Fruit fly (Drosophila melanogaster) whole organism, embryonic: ENCODE results near the gene CG43273.
A peak's percentile ranks its signal among the peaks of the same experiment; 100 is the strongest.

Experiments used
- CG11398 ChIP-seq: fragments of 200-800 bp; sonication (Bioruptor generic); optimal IDR thresholded peaks from 2 replicates; lab custom pipeline; 2016; ENCODE audit warnings: missing biosample characterization, missing genetic modification characterization
- CG14710 ChIP-seq: fragments of 200-800 bp; sonication (Bioruptor generic); optimal IDR thresholded peaks from 3 replicates; lab custom pipeline; 2019; ENCODE audit warnings: missing biosample characterization, mild to moderate bottlenecking, missing genetic modification characterization, moderate library complexity
- CG15269 ChIP-seq: fragments of 200-800 bp; sonication (Bioruptor generic); optimal IDR thresholded peaks from 2 replicates; lab custom pipeline; 2018; ENCODE audit warnings: missing biosample characterization, mild to moderate bottlenecking, missing genetic modification characterization, moderate library complexity
- CG33557 ChIP-seq: fragments of 200-800 bp; sonication (Bioruptor generic); optimal IDR thresholded peaks from 2 replicates; lab custom pipeline; 2019; ENCODE audit warnings: missing biosample characterization, mild to moderate bottlenecking, missing genetic modification characterization, moderate library complexity
- Gsc ChIP-seq: fragments of 200-800 bp; sonication (Bioruptor generic); IDR thresholded peaks from 2 replicates; pipeline ENCODE4 v1.3.6; 2022; ENCODE audit warnings: missing biosample characterization, missing genetic modification characterization
- HLH3B ChIP-seq: fragments of 200-800 bp; sonication (Bioruptor generic); IDR thresholded peaks from 2 replicates; pipeline ENCODE4 v1.3.6; 2022; ENCODE audit warnings: missing biosample characterization, missing genetic modification characterization
- Optix ChIP-seq: fragments of 200-800 bp; sonication (Bioruptor generic); IDR thresholded peaks from 3 replicates; pipeline ENCODE4 v1.3.6; 2022; ENCODE audit warnings: missing biosample characterization, missing genetic modification characterization
- Sin3A ChIP-seq: fragments of >200 bp; optimal IDR thresholded peaks from 2 replicates; lab custom pipeline; 2018
- klu ChIP-seq: fragments of 200-800 bp; sonication (Bioruptor generic); IDR thresholded peaks from 2 replicates; pipeline ENCODE4 v1.3.6; 2022; ENCODE audit warnings: missing biosample characterization, missing genetic modification characterization
- ro ChIP-seq: fragments of 200-800 bp; sonication (Bioruptor generic); IDR thresholded peaks from 2 replicates; pipeline ENCODE4 v1.3.6; 2022; ENCODE audit warnings: missing biosample characterization, missing genetic modification characterization
- usp ChIP-seq: fragments of >200 bp; optimal IDR thresholded peaks from 2 replicates; lab custom pipeline; 2017; ENCODE audit warnings: missing biosample characterization, missing genetic modification characterization

- TF ChIP-seq Sin3A = no peak
- TF ChIP-seq Gsc (GFP tag; lab: Robert Waterston, UW) = no peak
- no peak for TF ChIP-seq Optix (GFP tag; lab: Robert Waterston, UW)
- peak; percentile 38 for TF ChIP-seq CG14710 (tag; lab: Kevin White, UChicago)
- TF ChIP-seq usp (GFP tag; lab: Kevin White, UChicago) = no peak
- TF ChIP-seq HLH3B (GFP tag; lab: Robert Waterston, UW) = no peak
- TF ChIP-seq klu = no peak
- TF ChIP-seq CG15269 = no peak
- TF ChIP-seq ro (GFP tag; lab: Robert Waterston, UW) = no peak
- no peak for TF ChIP-seq CG11398
- TF ChIP-seq CG33557 = no peak
These were observed 21.3 kb downstream of the CG43273 start, which contains the start of gene Nct for dm6 chr3R:24851429-24851828.
